Worm (Caenorhabditis elegans) whole organism, L1 larva: ENCODE results near the gene Y54G11A.3.
A peak's percentile ranks its signal among the peaks of the same experiment; 100 is the strongest.

ENCODE experiments used
- C04F5.9 ChIP-seq: sonication (generic microtip); optimal IDR thresholded peaks from 2 replicates; lab custom pipeline; 2016; ENCODE audit warnings: missing genetic modification characterization, missing compliant biosample characterization
- C16A3.4 ChIP-seq: fragments of 150-350 bp; optimal IDR thresholded peaks from 2 replicates; lab custom pipeline; 2014; ENCODE audit warnings: missing biosample characterization, missing genetic modification characterization
- C34B4.2 ChIP-seq: sonication (generic microtip); optimal IDR thresholded peaks from 2 replicates; lab custom pipeline; 2017; ENCODE audit warnings: mild to moderate bottlenecking, missing genetic modification characterization, missing compliant biosample characterization
- Y116A8C.19 ChIP-seq: sonication (generic microtip); optimal IDR thresholded peaks from 2 replicates; lab custom pipeline; 2016; ENCODE audit warnings: missing compliant biosample characterization, missing genetic modification characterization, borderline replicate concordance
- blmp-1 ChIP-seq: fragments of 150-350 bp; optimal IDR thresholded peaks from 2 replicates; lab custom pipeline; 2014; ENCODE audit warnings: missing biosample characterization, missing genetic modification characterization
- ceh-63 ChIP-seq: fragments of 200-800 bp; sonication (Bioruptor generic); optimal IDR thresholded peaks from 2 replicates; lab custom pipeline; 2018; ENCODE audit warnings: mild to moderate bottlenecking, missing genetic modification characterization, missing compliant biosample characterization
- ceh-8 ChIP-seq: fragments of 200-800 bp; sonication (Bioruptor generic); optimal IDR thresholded peaks from 2 replicates; lab custom pipeline; 2018; ENCODE audit warnings: mild to moderate bottlenecking, missing genetic modification characterization, moderate library complexity, missing compliant biosample characterization
- ceh-90 ChIP-seq: sonication (generic microtip); optimal IDR thresholded peaks from 2 replicates; lab custom pipeline; 2016; ENCODE audit warnings: missing genetic modification characterization, missing compliant biosample characterization
- ces-1 ChIP-seq: fragments of 150-350 bp; optimal IDR thresholded peaks from 2 replicates; lab custom pipeline; 2014; ENCODE audit warnings: missing biosample characterization, missing genetic modification reagents, missing genetic modification characterization
- dsc-1 ChIP-seq: sonication (generic microtip); optimal IDR thresholded peaks from 2 replicates; lab custom pipeline; 2016; ENCODE audit warnings: mild to moderate bottlenecking, missing genetic modification characterization, missing compliant biosample characterization
- efl-1 ChIP-seq, 4 experiments: fragments of 150-350 bp; optimal IDR thresholded peaks in 3 of 4; peaks in 1 of 4; 1 replicate in 1 of 4; 2 replicates in 3 of 4; lab custom pipeline; 2014; ENCODE audit warnings: missing biosample characterization in 2 of 4, missing genetic modification characterization in 2 of 4, missing genetic modification reagents in 2 of 4
- egl-13 ChIP-seq: sonication (generic microtip); optimal IDR thresholded peaks from 2 replicates; lab custom pipeline; 2016; ENCODE audit warnings: missing genotype, missing genetic modification reagents, missing genetic modification characterization, missing compliant biosample characterization
- fkh-10 ChIP-seq: sonication (generic microtip); optimal IDR thresholded peaks from 2 replicates; lab custom pipeline; 2017; ENCODE audit warnings: missing biosample characterization, missing genetic modification reagents, missing genetic modification characterization
- fkh-8 ChIP-seq: sonication (generic microtip); optimal IDR thresholded peaks from 2 replicates; lab custom pipeline; 2016; ENCODE audit warnings: mild to moderate bottlenecking, missing genetic modification characterization, missing compliant biosample characterization
- fos-1 ChIP-seq: fragments of 150-350 bp; optimal IDR thresholded peaks from 2 replicates; lab custom pipeline; 2014; ENCODE audit warnings: missing biosample characterization, missing genetic modification characterization
- hlh-17 ChIP-seq: fragments of 200-800 bp; sonication (Bioruptor generic); optimal IDR thresholded peaks from 2 replicates; lab custom pipeline; 2018; ENCODE audit warnings: missing genetic modification characterization, mild to moderate bottlenecking, missing compliant biosample characterization, moderate library complexity, borderline replicate concordance
- irx-1 ChIP-seq: sonication (generic microtip); optimal IDR thresholded peaks from 2 replicates; lab custom pipeline; 2016; ENCODE audit warnings: missing genetic modification characterization, missing compliant biosample characterization
- lin-13 ChIP-seq: fragments of 150-350 bp; optimal IDR thresholded peaks from 2 replicates; lab custom pipeline; 2014; ENCODE audit warnings: missing biosample characterization, missing genetic modification reagents, missing genetic modification characterization
- lin-15B ChIP-seq: fragments of 150-350 bp; sonication (generic microtip); optimal IDR thresholded peaks from 3 replicates; lab custom pipeline; 2014; ENCODE audit warnings: missing biosample characterization, missing genetic modification characterization
- lir-3 ChIP-seq: sonication (generic microtip); optimal IDR thresholded peaks from 2 replicates; lab custom pipeline; 2016; ENCODE audit warnings: mild to moderate bottlenecking, missing genetic modification characterization, moderate library complexity, missing compliant biosample characterization; ENCODE audit not compliant: poor library complexity
- mdl-1 ChIP-seq, 2 experiments: fragments of 150-350 bp; optimal IDR thresholded peaks; 2 replicates each; lab custom pipeline; 2014 to 2017; ENCODE audit warnings: missing biosample characterization in 2 of 2, missing genetic modification characterization in 2 of 2, inconsistent platforms in 1 of 2
- nhr-11 ChIP-seq: fragments of 150-350 bp; optimal IDR thresholded peaks from 2 replicates; lab custom pipeline; 2014; ENCODE audit warnings: missing biosample characterization, missing genetic modification characterization
- nhr-12 ChIP-seq: sonication (generic microtip); optimal IDR thresholded peaks from 2 replicates; lab custom pipeline; 2017; ENCODE audit warnings: missing biosample characterization, missing genetic modification characterization
- nhr-20 ChIP-seq: sonication (generic microtip); optimal IDR thresholded peaks from 2 replicates; lab custom pipeline; 2016; ENCODE audit warnings: mild to moderate bottlenecking, missing genetic modification characterization, missing compliant biosample characterization
- nhr-237 ChIP-seq: fragments of 150-350 bp; optimal IDR thresholded peaks from 2 replicates; lab custom pipeline; 2014; ENCODE audit warnings: missing biosample characterization, missing genetic modification characterization
- nhr-28 ChIP-seq: fragments of 150-350 bp; optimal IDR thresholded peaks from 2 replicates; lab custom pipeline; 2014; ENCODE audit warnings: missing biosample characterization, missing genetic modification characterization
- nhr-71 ChIP-seq: sonication (generic microtip); optimal IDR thresholded peaks from 2 replicates; lab custom pipeline; 2016; ENCODE audit warnings: mild to moderate bottlenecking, missing genetic modification characterization, moderate library complexity, missing compliant biosample characterization
- nhr-77 ChIP-seq: fragments of 150-350 bp; optimal IDR thresholded peaks from 2 replicates; lab custom pipeline; 2014; ENCODE audit warnings: missing biosample characterization, missing genetic modification characterization
- nhr-85 ChIP-seq: sonication (generic microtip); peaks from one replicate; lab custom pipeline; 2016; ENCODE audit warnings: missing genetic modification characterization, inconsistent platforms, missing compliant biosample characterization
- nhr-90 ChIP-seq: sonication (generic microtip); optimal IDR thresholded peaks from 2 replicates; lab custom pipeline; 2016; ENCODE audit warnings: mild to moderate bottlenecking, missing genetic modification characterization, missing compliant biosample characterization; ENCODE audit not compliant: poor library complexity
- pag-3 ChIP-seq: sonication (generic microtip); optimal IDR thresholded peaks from 2 replicates; lab custom pipeline; 2017; ENCODE audit warnings: missing genetic modification characterization, mild to moderate bottlenecking, missing compliant biosample characterization, antibody characterized with exemption, borderline replicate concordance; ENCODE audit not compliant: insufficient read depth
- pax-3 ChIP-seq: fragments of 200-800 bp; sonication (Bioruptor generic); optimal IDR thresholded peaks from 2 replicates; lab custom pipeline; 2018; ENCODE audit warnings: mild to moderate bottlenecking, missing genetic modification characterization, moderate library complexity, missing compliant biosample characterization
- rnt-1 ChIP-seq: sonication (generic microtip); optimal IDR thresholded peaks from 2 replicates; lab custom pipeline; 2016; ENCODE audit warnings: mild to moderate bottlenecking, missing genetic modification characterization, moderate library complexity, missing compliant biosample characterization
- skn-1 ChIP-seq: fragments of 150-350 bp; optimal IDR thresholded peaks from 2 replicates; lab custom pipeline; 2014; ENCODE audit warnings: missing biosample characterization, missing genetic modification characterization
- snpc-4 ChIP-seq: fragments of 150-350 bp; optimal IDR thresholded peaks from 2 replicates; lab custom pipeline; 2014; ENCODE audit warnings: missing biosample characterization, missing genetic modification characterization
- snu-23 ChIP-seq: sonication (generic microtip); optimal IDR thresholded peaks from 2 replicates; lab custom pipeline; 2016; ENCODE audit warnings: missing genetic modification characterization, missing compliant biosample characterization
- sox-4 ChIP-seq: sonication (generic microtip); optimal IDR thresholded peaks from 2 replicates; lab custom pipeline; 2016; ENCODE audit warnings: missing genetic modification characterization, missing compliant biosample characterization
- sup-37 ChIP-seq: fragments of 200-800 bp; sonication (Bioruptor generic); optimal IDR thresholded peaks from 2 replicates; lab custom pipeline; 2018; ENCODE audit warnings: mild to moderate bottlenecking, missing genetic modification characterization, missing compliant biosample characterization
- swsn-7 ChIP-seq: sonication (generic microtip); optimal IDR thresholded peaks from 2 replicates; lab custom pipeline; 2016; ENCODE audit warnings: missing genetic modification characterization, missing compliant biosample characterization
- tbx-2 ChIP-seq: sonication (generic microtip); optimal IDR thresholded peaks from 2 replicates; lab custom pipeline; 2016; ENCODE audit warnings: missing genetic modification characterization, missing compliant biosample characterization
- unc-130 ChIP-seq: fragments of 150-350 bp; optimal IDR thresholded peaks from 2 replicates; lab custom pipeline; 2017; ENCODE audit warnings: missing biosample characterization, missing genetic modification characterization, inconsistent platforms
- unc-86 ChIP-seq: sonication (generic microtip); optimal IDR thresholded peaks from 2 replicates; lab custom pipeline; 2016; ENCODE audit warnings: missing genetic modification characterization, missing compliant biosample characterization
- vab-15 ChIP-seq: sonication (generic microtip); optimal IDR thresholded peaks from 2 replicates; lab custom pipeline; 2017; ENCODE audit warnings: missing genotype, mild to moderate bottlenecking, missing genetic modification characterization, missing compliant biosample characterization
- xbp-1 ChIP-seq: sonication (generic microtip); optimal IDR thresholded peaks from 2 replicates; lab custom pipeline; 2016; ENCODE audit warnings: missing genetic modification characterization, missing compliant biosample characterization
- zag-1 ChIP-seq: fragments of 150-350 bp; optimal IDR thresholded peaks from 2 replicates; lab custom pipeline; 2014; ENCODE audit warnings: missing biosample characterization, missing genetic modification characterization
- zip-4 ChIP-seq: fragments of 200-800 bp; sonication (Bioruptor generic); optimal IDR thresholded peaks from 2 replicates; lab custom pipeline; 2018; ENCODE audit warnings: mild to moderate bottlenecking, missing genetic modification characterization, moderate library complexity, missing compliant biosample characterization
- ztf-4 ChIP-seq: fragments of 150-350 bp; optimal IDR thresholded peaks from 2 replicates; lab custom pipeline; 2014; ENCODE audit warnings: missing biosample characterization, missing genetic modification characterization

Gene Y54G11A.3

ce11 chrII:14250147-14250965 is 26.1 kb upstream of the Y54G11A.3 start, which contains the start of gene hmg-1.1 (continued):
- TF ChIP-seq C16A3.4 (tag; lab: Kevin White, UChicago) (peak; percentile 60), fkh-8 (tag; lab: Kevin White, UChicago) (peak; percentile 87), swsn-7 (tag; lab: Kevin White, UChicago) (peak; percentile 77), unc-86 (tag; lab: Kevin White, UChicago) (peak; percentile 64), ceh-90 (tag; lab: Kevin White, UChicago) (no peak), zag-1 (tag; lab: Kevin White, UChicago) (no peak), zip-4 (GFP tag; lab: Kevin White, UChicago) (no peak), rnt-1 (tag; lab: Kevin White, UChicago) (peak; percentile 54), fos-1 (tag; lab: Kevin White, UChicago) (peak; percentile 56), unc-130 (tag; lab: Kevin White, UChicago) (peak; percentile 43), snpc-4 (peak; percentile 58), pax-3 (tag; lab: Kevin White, UChicago) (peak; percentile 10), mdl-1 (tag; optimal IDR thresholded peaks at IDR 0.05; lab: Kevin White, UChicago) (peak in 1 of 2 experiments; percentile 60), nhr-90 (tag; lab: Kevin White, UChicago) (peak; percentile 64), nhr-85 (tag; lab: Kevin White, UChicago) (peak; percentile 14), sup-37 (GFP tag; lab: Kevin White, UChicago) (no peak), nhr-20 (tag; lab: Kevin White, UChicago) (peak; percentile 68), efl-1 (optimal IDR thresholded peaks at IDR 0.05; lab: Kevin White, UChicago) (peak; percentile 74 to 79), efl-1 (GFP tag; optimal IDR thresholded peaks at IDR 0.05 in 1 of 2; lab: Kevin White, UChicago) (peak; percentile 47 to 94), pag-3 (tag; lab: Kevin White, UChicago) (no peak), ces-1 (GFP tag; lab: Kevin White, UChicago) (no peak), blmp-1 (tag; lab: Kevin White, UChicago) (peak; percentile 71), Y116A8C.19 (tag; lab: Kevin White, UChicago) (no peak), lin-15B (peak; percentile 8), dsc-1 (peak; percentile 57), ceh-8 (GFP tag; lab: Kevin White, UChicago) (peak; percentile 71)
- TF ChIP-seq, all 84 proteins: peak for 43

ce11 chrII:14251400-14251940 is 25.0 kb upstream of the Y54G11A.3 start:
- TF ChIP-seq sup-37 (GFP tag; lab: Kevin White, UChicago) (peak; percentile 72), tbx-2 (peak; percentile 94), skn-1 (tag; lab: Kevin White, UChicago) (peak; percentile 29), nhr-77 (tag; lab: Kevin White, UChicago) (peak; percentile 88), C34B4.2 (tag; lab: Kevin White, UChicago) (no peak), nhr-12 (tag; lab: Kevin White, UChicago) (no peak), nhr-237 (tag; lab: Kevin White, UChicago) (peak; percentile 50), ceh-63 (GFP tag; lab: Kevin White, UChicago) (no peak), lin-13 (GFP tag; lab: Kevin White, UChicago) (peak; percentile 37), nhr-20 (tag; lab: Kevin White, UChicago) (peak; percentile 96), sox-4 (tag; lab: Kevin White, UChicago) (peak; percentile 86), nhr-28 (tag; lab: Kevin White, UChicago) (no peak), egl-13 (tag; lab: Kevin White, UChicago) (peak; percentile 93), swsn-7 (tag; lab: Kevin White, UChicago) (peak; percentile 92), xbp-1 (tag; lab: Kevin White, UChicago) (peak; percentile 90), vab-15 (peak; percentile 54), ztf-4 (tag; lab: Kevin White, UChicago) (peak; percentile 87), hlh-17 (GFP tag; lab: Kevin White, UChicago) (no peak), unc-86 (tag; lab: Kevin White, UChicago) (peak; percentile 95), snu-23 (GFP tag; lab: Kevin White, UChicago) (peak; percentile 95), C04F5.9 (peak; percentile 71), dsc-1 (peak; percentile 97), unc-130 (tag; lab: Kevin White, UChicago) (peak; percentile 61), nhr-71 (tag; lab: Kevin White, UChicago) (peak; percentile 98), rnt-1 (tag; lab: Kevin White, UChicago) (peak; percentile 92), lir-3 (tag; lab: Kevin White, UChicago) (no peak), irx-1 (tag; lab: Kevin White, UChicago) (peak; percentile 92), nhr-11 (tag; lab: Kevin White, UChicago) (peak; percentile 15), blmp-1 (tag; lab: Kevin White, UChicago) (peak; percentile 85), fkh-10 (GFP tag; lab: Kevin White, UChicago) (peak; percentile 40)
